Worm (Caenorhabditis elegans): ENCODE data around the gene wrt-5.

The wrt-5 gene

DNA sequence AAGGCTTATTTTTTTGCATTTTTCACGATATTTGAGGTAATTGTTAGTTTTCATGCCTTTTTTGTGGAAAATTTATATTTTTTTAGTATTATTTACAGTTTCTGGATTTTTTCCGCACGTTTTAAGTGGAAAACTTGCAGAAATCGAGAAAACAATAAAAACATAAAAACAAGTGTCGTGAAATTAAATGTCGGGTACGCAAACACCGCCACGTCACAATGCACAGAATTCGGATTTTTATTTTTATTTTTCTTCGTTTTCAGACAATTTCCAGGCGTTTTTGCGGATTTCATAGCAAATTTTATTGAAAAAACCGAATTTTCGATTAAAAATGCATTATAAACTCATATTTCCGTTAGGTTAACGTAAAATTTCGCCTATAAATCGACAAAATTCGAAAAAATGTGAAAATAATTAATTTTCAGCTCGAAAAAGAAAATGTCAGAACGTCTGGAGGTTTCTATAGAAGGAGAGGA, 34.4 kb upstream of the wrt-5 start, which contains the start of gene C35B1.2:
Gene C35B1.2 (plus strand): TSS at position 426 of the 476 bp plus-strand sequence.
- no peak for TF ChIP-seq bed-3 (GFP tag; optimal IDR thresholded peaks at IDR 0.05)
- TF ChIP-seq blmp-1 (tag; optimal IDR thresholded peaks at IDR 0.05) = no peak
- no peak for TF ChIP-seq ceh-83 (GFP tag; optimal IDR thresholded peaks at IDR 0.05)
- no peak for TF ChIP-seq ceh-39 (tag; optimal IDR thresholded peaks at IDR 0.05)
- no peak for TF ChIP-seq hlh-1 (tag; optimal IDR thresholded peaks at IDR 0.05)
- no peak for TF ChIP-seq ceh-43 (GFP tag; optimal IDR thresholded peaks at IDR 0.05)
- peak; percentile 13 for TF ChIP-seq ces-1 (GFP tag; optimal IDR thresholded peaks at IDR 0.05)
- no peak for TF ChIP-seq ham-2 (GFP tag; optimal IDR thresholded peaks at IDR 0.05)
- TF ChIP-seq nhr-76 (tag; optimal IDR thresholded peaks at IDR 0.05) = no peak
- TF ChIP-seq lin-13 (tag; optimal IDR thresholded peaks at IDR 0.05) = no peak
- no peak for TF ChIP-seq snpc-4 (tag; optimal IDR thresholded peaks at IDR 0.05)
- TF ChIP-seq lsy-2 (tag; optimal IDR thresholded peaks at IDR 0.05) = peak; percentile 9
- TF ChIP-seq tbx-8 (GFP tag; optimal IDR thresholded peaks at IDR 0.05) = no peak
- no peak for TF ChIP-seq unc-120 (tag; optimal IDR thresholded peaks at IDR 0.05; ENCODE audit: poor library complexity, severe bottlenecking)
- no peak for TF ChIP-seq elt-3 (tag; optimal IDR thresholded peaks at IDR 0.05)

DNA sequence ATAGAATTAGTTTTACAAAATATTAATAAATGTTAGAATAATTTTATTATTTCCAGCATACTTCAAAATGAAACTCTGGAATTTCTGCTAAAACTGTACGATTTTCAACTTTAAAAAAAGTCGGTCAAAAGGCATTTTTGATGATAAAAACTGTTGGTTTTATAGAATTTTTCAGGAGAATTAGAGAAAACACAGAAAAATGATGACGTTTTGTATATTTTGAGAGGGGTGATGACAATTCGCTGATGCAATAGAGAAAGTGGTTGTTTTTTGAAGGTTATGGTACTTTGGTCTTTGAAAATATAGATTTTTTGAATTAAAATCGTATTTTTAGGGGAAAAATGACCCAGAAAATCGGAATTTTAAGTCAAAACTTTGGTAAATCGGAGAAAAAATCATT, 33.6 kb upstream of the wrt-5 start:
- TF ChIP-seq elt-1 (tag; optimal IDR thresholded peaks at IDR 0.05; ENCODE audit: borderline replicate concordance, insufficient read depth) = no peak
- TF ChIP-seq sem-2 (GFP tag; optimal IDR thresholded peaks at IDR 0.05) = no peak
- TF ChIP-seq hlh-1 (tag; optimal IDR thresholded peaks at IDR 0.05) = no peak
- no peak for TF ChIP-seq M03D4.4 (tag; optimal IDR thresholded peaks at IDR 0.05)
- TF ChIP-seq nhr-12 (tag; optimal IDR thresholded peaks at IDR 0.05) = no peak
- TF ChIP-seq ceh-83 (GFP tag; optimal IDR thresholded peaks at IDR 0.05) = no peak
- TF ChIP-seq blmp-1 (tag; optimal IDR thresholded peaks at IDR 0.05) = no peak
- TF ChIP-seq tbx-8 (GFP tag; optimal IDR thresholded peaks at IDR 0.05) = no peak
- TF ChIP-seq elt-3 (tag; optimal IDR thresholded peaks at IDR 0.05) = no peak

DNA sequence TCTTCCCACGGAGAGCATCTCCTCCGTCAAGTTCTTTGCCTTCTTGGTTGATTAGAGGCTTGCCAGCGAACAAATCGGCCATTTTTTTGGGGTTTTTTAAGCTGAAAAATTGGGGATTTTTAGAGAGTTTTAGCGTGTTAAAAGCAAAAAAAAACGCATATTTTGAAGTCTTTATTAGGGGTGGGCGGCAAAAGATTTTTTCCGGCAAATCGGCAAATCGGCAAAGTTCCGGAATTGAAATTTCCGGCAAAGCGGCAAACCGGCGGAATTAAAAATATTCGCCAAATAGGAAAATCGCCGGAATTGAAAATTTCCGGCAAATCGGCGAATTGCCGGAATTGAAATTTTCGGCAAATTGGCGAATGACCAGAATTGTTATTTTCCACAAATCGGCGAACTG, 32.7 kb upstream of the wrt-5 start, which contains the start of gene C35B1.5:
Gene C35B1.5 (minus strand): TSS at position 101 of the 400 bp plus-strand sequence.
- TF ChIP-seq unc-120 (tag; optimal IDR thresholded peaks at IDR 0.05; ENCODE audit: poor library complexity, severe bottlenecking) = no peak

DNA sequence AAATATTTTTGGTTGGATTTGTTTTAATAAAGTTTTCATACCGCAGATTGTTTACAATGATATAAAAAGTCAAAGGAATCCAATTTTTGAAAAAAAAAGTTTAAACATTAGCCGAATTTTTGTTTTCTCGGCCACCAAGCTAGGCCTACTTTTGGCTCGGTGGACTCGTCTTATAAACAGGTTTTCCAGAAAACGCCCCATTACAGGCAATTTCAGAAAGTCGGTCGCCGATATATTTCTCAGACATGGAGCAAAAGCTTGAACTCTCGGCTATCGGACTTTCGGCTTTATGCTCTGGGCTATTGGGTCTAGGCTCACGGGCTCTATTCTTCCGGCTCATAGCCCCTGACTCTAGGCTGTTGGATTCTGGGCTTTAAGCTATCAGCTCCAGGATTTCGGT, 31.7 kb upstream of the wrt-5 start:
- no peak for TF ChIP-seq nhr-2 (tag; optimal IDR thresholded peaks at IDR 0.05)
- TF ChIP-seq ham-2 (GFP tag; optimal IDR thresholded peaks at IDR 0.05) = no peak
- no peak for TF ChIP-seq zip-8 (tag; optimal IDR thresholded peaks at IDR 0.05)
- no peak for TF ChIP-seq unc-120 (tag; optimal IDR thresholded peaks at IDR 0.05; ENCODE audit: poor library complexity, severe bottlenecking)
- TF ChIP-seq nhr-76 (tag; optimal IDR thresholded peaks at IDR 0.05) = no peak
- TF ChIP-seq M03D4.4 (tag; optimal IDR thresholded peaks at IDR 0.05) = no peak
- no peak for TF ChIP-seq elt-1 (tag; optimal IDR thresholded peaks at IDR 0.05; ENCODE audit: borderline replicate concordance, insufficient read depth)
- no peak for TF ChIP-seq lsy-2 (tag; optimal IDR thresholded peaks at IDR 0.05)
- no peak for TF ChIP-seq unc-62 (GFP tag; optimal IDR thresholded peaks at IDR 0.05)
- TF ChIP-seq sem-2 (GFP tag; optimal IDR thresholded peaks at IDR 0.05) = no peak
- no peak for TF ChIP-seq lin-32 (GFP tag; optimal IDR thresholded peaks at IDR 0.05)
- TF ChIP-seq blmp-1 (tag; optimal IDR thresholded peaks at IDR 0.05) = no peak
- no peak for TF ChIP-seq elt-3 (tag; optimal IDR thresholded peaks at IDR 0.05)
- no peak for TF ChIP-seq nhr-28 (tag; optimal IDR thresholded peaks at IDR 0.05)
- TF ChIP-seq ztf-11 (tag; optimal IDR thresholded peaks at IDR 0.05) = no peak
- no peak for TF ChIP-seq sptf-1 (tag; optimal IDR thresholded peaks at IDR 0.05)
- no peak for TF ChIP-seq flh-1 (GFP tag; optimal IDR thresholded peaks at IDR 0.05)
- no peak for TF ChIP-seq bed-3 (GFP tag; optimal IDR thresholded peaks at IDR 0.05)
- no peak for TF ChIP-seq unc-39 (tag; optimal IDR thresholded peaks at IDR 0.05)

DNA sequence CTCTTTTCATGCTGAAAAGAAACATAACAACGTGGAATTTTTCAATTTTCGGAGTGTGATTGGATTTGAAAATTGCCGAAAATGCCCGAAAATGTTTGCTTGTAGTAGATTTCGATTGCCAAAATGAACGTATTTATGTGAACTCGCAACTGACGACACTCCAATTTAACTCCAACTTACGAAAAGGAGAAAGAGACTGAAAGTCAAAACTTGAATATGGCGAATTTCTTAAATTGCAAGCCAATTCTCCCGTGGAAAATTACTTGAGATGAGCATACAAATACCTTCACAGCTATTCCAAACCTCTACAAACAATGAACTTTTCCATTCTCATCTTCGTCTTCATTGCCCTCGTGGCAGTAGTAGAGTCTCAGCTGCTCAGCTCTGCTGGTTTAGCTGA, 31.2 kb upstream of the wrt-5 start:
- TF ChIP-seq snpc-4 (tag; optimal IDR thresholded peaks at IDR 0.05) = no peak
- TF ChIP-seq mab-5 (tag; optimal IDR thresholded peaks at IDR 0.05) = no peak
- no peak for TF ChIP-seq flh-1 (GFP tag; optimal IDR thresholded peaks at IDR 0.05)
- no peak for TF ChIP-seq nhr-28 (tag; optimal IDR thresholded peaks at IDR 0.05)
- TF ChIP-seq blmp-1 (tag; optimal IDR thresholded peaks at IDR 0.05) = no peak
- TF ChIP-seq ces-1 (GFP tag; optimal IDR thresholded peaks at IDR 0.05) = no peak
- no peak for TF ChIP-seq unc-120 (tag; optimal IDR thresholded peaks at IDR 0.05; ENCODE audit: poor library complexity, severe bottlenecking)
- no peak for TF ChIP-seq cnd-1 (tag; optimal IDR thresholded peaks at IDR 0.05)
- no peak for TF ChIP-seq elt-3 (tag; optimal IDR thresholded peaks at IDR 0.05)
- no peak for TF ChIP-seq ceh-39 (tag; optimal IDR thresholded peaks at IDR 0.05)
- TF ChIP-seq unc-62 (GFP tag; optimal IDR thresholded peaks at IDR 0.05) = no peak
- no peak for TF ChIP-seq ztf-11 (tag; optimal IDR thresholded peaks at IDR 0.05)
- no peak for TF ChIP-seq zip-8 (tag; optimal IDR thresholded peaks at IDR 0.05)
- no peak for TF ChIP-seq mep-1 (tag; optimal IDR thresholded peaks at IDR 0.05)

Measured in whole organism, mixed stage, embryonic.